Worm (Caenorhabditis elegans): Measurements from ENCODE around the gene F58D2.2.

DNA sequence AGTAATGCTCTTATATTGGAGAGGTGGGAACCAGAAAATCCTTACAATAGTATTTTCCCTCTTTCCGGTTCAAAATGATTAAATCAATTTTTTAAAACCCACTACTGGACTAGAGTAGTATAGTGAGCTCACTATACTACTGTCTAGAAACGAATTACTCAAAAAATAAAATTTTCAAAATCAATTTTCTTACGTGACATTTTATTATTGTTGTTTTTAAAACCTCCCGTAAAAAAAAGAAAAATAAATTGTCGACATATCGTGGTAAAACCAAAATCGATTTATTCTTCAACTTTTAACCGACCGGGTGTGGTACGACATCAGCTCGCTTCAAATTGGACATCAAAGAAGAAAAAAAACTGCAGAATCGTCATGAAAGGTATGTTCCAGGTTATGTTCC lies at the start of gene F58D2.2:
- TF ChIP-seq C17E4.6 (GFP tag; IDR thresholded peaks at IDR 0.05) (no peak), ama-1 (optimal IDR thresholded peaks at IDR 0.05) (no peak), ama-1 (GFP tag; optimal IDR thresholded peaks at IDR 0.05) (no peak), snpc-3.4 (tag; optimal IDR thresholded peaks at IDR 0.05) (no peak), let-526 (GFP tag; IDR thresholded peaks at IDR 0.05) (no peak), dox-1 (GFP tag; IDR thresholded peaks at IDR 0.05) (no peak), madf-3 (GFP tag; IDR thresholded peaks at IDR 0.05) (no peak), die-1 (tag; optimal IDR thresholded peaks at IDR 0.05) (no peak), lsl-1 (GFP tag; optimal IDR thresholded peaks at IDR 0.05) (no peak), pha-4 (tag; optimal IDR thresholded peaks at IDR 0.05) (no peak), ztf-22 (GFP tag; optimal IDR thresholded peaks at IDR 0.05) (no peak), nhr-90 (tag; optimal IDR thresholded peaks at IDR 0.05) (no peak), aptf-3 (GFP tag; IDR thresholded peaks at IDR 0.05) (no peak), K11D2.4 (GFP tag; IDR thresholded peaks at IDR 0.05) (no peak), ceh-58 (GFP tag; IDR thresholded peaks at IDR 0.05) (no peak)

Data from whole organism, young adult.